Worm (Caenorhabditis elegans): ENCODE results near the gene egl-9.

The egl-9 gene

ce11 chrV:10484640-10485039, 16.3 kb downstream of the egl-9 start, which contains the start of gene Y32F6B.1:
TSS of gene Y32F6B.1 (minus strand) at chrV:10484740.
- TF ChIP-seq unc-62 (GFP tag; optimal IDR thresholded peaks at IDR 0.05): no peak

- TF ChIP-seq unc-62 (GFP tag; optimal IDR thresholded peaks at IDR 0.05): no peak
These were observed 17.1 kb downstream of the egl-9 start for ce11 chrV:10485389-10485788.

ce11 chrV:10489998-10490397, 21.7 kb downstream of the egl-9 start, which contains the start of gene ncx-5:
TSS of gene ncx-5 (minus strand) at chrV:10490098.
- TF ChIP-seq unc-62 (GFP tag; optimal IDR thresholded peaks at IDR 0.05): no peak

ce11 chrV:10491443-10491842, 23.1 kb downstream of the egl-9 start, which contains the start of gene aqp-5:
TSS of gene aqp-5 (plus strand) at chrV:10491743.
- no peak for TF ChIP-seq unc-62 (GFP tag; optimal IDR thresholded peaks at IDR 0.05)

- no peak for TF ChIP-seq unc-62 (GFP tag; optimal IDR thresholded peaks at IDR 0.05)
These were observed 24.8 kb downstream of the egl-9 start, which contains the start of gene ugt-33 for ce11 chrV:10493150-10493549. TSS of gene ugt-33 (plus strand) at chrV:10493409.

ce11 chrV:10496733-10497132, 28.4 kb downstream of the egl-9 start, which contains the start of gene C35A5.4:
TSS of gene C35A5.4 (plus strand) at chrV:10497033.
- no peak for TF ChIP-seq unc-62 (GFP tag; optimal IDR thresholded peaks at IDR 0.05)

- no peak for TF ChIP-seq unc-62 (GFP tag; optimal IDR thresholded peaks at IDR 0.05)
These were observed 33.0 kb downstream of the egl-9 start, which contains the start of gene C35A5.3 for ce11 chrV:10501295-10501694. TSS of gene C35A5.3 (minus strand) at chrV:10501395.

- no peak for TF ChIP-seq unc-62 (GFP tag; optimal IDR thresholded peaks at IDR 0.05)
These were observed 34.7 kb downstream of the egl-9 start, which contains the start of gene C35A5.11 for ce11 chrV:10503011-10503410. TSS of gene C35A5.11 (minus strand) at chrV:10503111.

- no peak for TF ChIP-seq unc-62 (GFP tag; optimal IDR thresholded peaks at IDR 0.05)
These were observed 35.6 kb downstream of the egl-9 start, which contains the start of gene C35A5.10 for ce11 chrV:10503893-10504292. TSS of gene C35A5.10 (plus strand) at chrV:10504193.

- no peak for TF ChIP-seq unc-62 (GFP tag; optimal IDR thresholded peaks at IDR 0.05)
These were observed 37.2 kb downstream of the egl-9 start, which contains the start of gene C35A5.5 for ce11 chrV:10505553-10505952. TSS of gene C35A5.5 (plus strand) at chrV:10505853.

ce11 chrV:10508855-10509254, 40.5 kb downstream of the egl-9 start, which contains the start of gene C35A5.6:
TSS of gene C35A5.6 (plus strand) at chrV:10509137.
- TF ChIP-seq unc-62 (GFP tag; optimal IDR thresholded peaks at IDR 0.05): no peak

ce11 chrV:10514271-10514670, 46.0 kb downstream of the egl-9 start, which contains the start of gene dmsr-8:
TSS of gene dmsr-8 (minus strand) at chrV:10514371.
- no peak for TF ChIP-seq unc-62 (GFP tag; optimal IDR thresholded peaks at IDR 0.05)

- TF ChIP-seq unc-62 (GFP tag; optimal IDR thresholded peaks at IDR 0.05): no peak
These were observed 48.4 kb downstream of the egl-9 start for ce11 chrV:10516702-10517101.

ce11 chrV:10525902-10526301, 57.6 kb downstream of the egl-9 start, which contains the start of the genes C35A5.8 and hda-11:
TSS of gene C35A5.8 (minus strand) at chrV:10525908.
TSS of gene hda-11 (plus strand) at chrV:10526184.
- no peak for TF ChIP-seq unc-62 (GFP tag; optimal IDR thresholded peaks at IDR 0.05)
